Fruit fly (Drosophila melanogaster) whole organism, wandering third instar larva: Measurements from ENCODE around the gene KaiR1D.
A peak's percentile ranks its signal among the peaks of the same experiment; 100 is the strongest.

ENCODE experiments used
- Abd-B ChIP-seq: fragments of >200 bp; optimal IDR thresholded peaks from 2 replicates; lab custom pipeline; 2017; ENCODE audit warnings: missing biosample characterization, missing genetic modification characterization
- CG32264 ChIP-seq: fragments of 200-800 bp; sonication (Bioruptor generic); optimal IDR thresholded peaks from 2 replicates; lab custom pipeline; 2016; ENCODE audit warnings: missing biosample characterization, missing genetic modification characterization
- CG9705 ChIP-seq: fragments of 200-800 bp; sonication (Bioruptor generic); optimal IDR thresholded peaks from 2 replicates; lab custom pipeline; 2018; ENCODE audit warnings: missing biosample characterization, mild to moderate bottlenecking, missing genetic modification characterization
- CrebA ChIP-seq: fragments of 200-800 bp; sonication (Bioruptor generic); optimal IDR thresholded peaks from 2 replicates; lab custom pipeline; 2016; ENCODE audit warnings: missing biosample characterization, mild to moderate bottlenecking, missing genetic modification characterization, borderline replicate concordance
- Dfd ChIP-seq: fragments of >200 bp; optimal IDR thresholded peaks from 2 replicates; lab custom pipeline; 2017; ENCODE audit warnings: missing biosample characterization, missing genetic modification characterization
- Dif ChIP-seq: fragments of 200-275, 200-300 bp; sonication (Bioruptor generic); optimal IDR thresholded peaks from 2 replicates; lab custom pipeline; 2018; ENCODE audit warnings: missing biosample characterization, missing genetic modification characterization; ENCODE audit not compliant: partially characterized antibody
- GATAd ChIP-seq: sonication (Bioruptor generic); optimal IDR thresholded peaks from 2 replicates; lab custom pipeline; 2016; ENCODE audit warnings: missing biosample characterization, missing genetic modification characterization
- HLH106 ChIP-seq: fragments of 200-800 bp; optimal IDR thresholded peaks from 3 replicates; lab custom pipeline; 2019; ENCODE audit warnings: missing biosample characterization, mild to moderate bottlenecking, missing genetic modification characterization, moderate library complexity
- Hnf4 ChIP-seq: fragments of 200-800 bp; sonication (Bioruptor generic); optimal IDR thresholded peaks from 2 replicates; lab custom pipeline; 2016; ENCODE audit warnings: missing biosample characterization, mild to moderate bottlenecking, missing genetic modification characterization
- Hr78 ChIP-seq: fragments of >200 bp; optimal IDR thresholded peaks from 2 replicates; lab custom pipeline; 2017; ENCODE audit warnings: missing biosample characterization, missing genetic modification characterization
- Hr83 ChIP-seq: fragments of 200-300 bp; sonication (Bioruptor generic); optimal IDR thresholded peaks from 2 replicates; lab custom pipeline; 2016; ENCODE audit warnings: missing biosample characterization, mild to moderate bottlenecking, missing genetic modification characterization, moderate library complexity; ENCODE audit not compliant: poor library complexity, severe bottlenecking
- Jra ChIP-seq: sonication (Bioruptor generic); optimal IDR thresholded peaks from 2 replicates; lab custom pipeline; 2016; ENCODE audit warnings: missing biosample characterization, missing genetic modification characterization
- Mio ChIP-seq: sonication (Bioruptor generic); optimal IDR thresholded peaks from 2 replicates; lab custom pipeline; 2016; ENCODE audit warnings: missing biosample characterization, missing genetic modification characterization
- Myc ChIP-seq: fragments of >200 bp; optimal IDR thresholded peaks from 2 replicates; lab custom pipeline; 2017
- OdsH ChIP-seq: fragments of 200-800 bp; sonication (Bioruptor generic); optimal IDR thresholded peaks from 2 replicates; lab custom pipeline; 2016; ENCODE audit warnings: missing biosample characterization, mild to moderate bottlenecking, missing genetic modification characterization
- Rel ChIP-seq, 2 experiments: fragments of 200-800 bp; sonication (Bioruptor generic) in 1 of 2; optimal IDR thresholded peaks; 2 replicates in 1 of 2; 3 replicates in 1 of 2; lab custom pipeline; 2016 to 2019; ENCODE audit warnings: mild to moderate bottlenecking in 2 of 2, missing biosample characterization in 2 of 2, missing genetic modification characterization in 2 of 2, moderate library complexity in 1 of 2
- Vsx2 ChIP-seq: fragments of 200-300, 225-300 bp; sonication (Bioruptor generic); optimal IDR thresholded peaks from 2 replicates; lab custom pipeline; 2018; ENCODE audit warnings: missing biosample characterization, missing genetic modification characterization; ENCODE audit not compliant: partially characterized antibody
- brk ChIP-seq: fragments of 200-800 bp; sonication (Bioruptor generic); optimal IDR thresholded peaks from 2 replicates; lab custom pipeline; 2016; ENCODE audit warnings: missing biosample characterization, mild to moderate bottlenecking, missing genetic modification characterization
- dmrt93B ChIP-seq: fragments of 200-800 bp; sonication (Bioruptor generic); optimal IDR thresholded peaks from 2 replicates; lab custom pipeline; 2018; ENCODE audit warnings: missing biosample characterization, mild to moderate bottlenecking, missing genetic modification characterization
- ey ChIP-seq: fragments of 200-800 bp; sonication (Bioruptor generic); optimal IDR thresholded peaks from 2 replicates; lab custom pipeline; 2016; ENCODE audit warnings: missing biosample characterization, missing genetic modification characterization
- foxo ChIP-seq, 2 experiments: fragments of 200-800 bp; sonication (Bioruptor generic); optimal IDR thresholded peaks; 2 replicates in 1 of 2; 3 replicates in 1 of 2; lab custom pipeline; 2016 to 2017; ENCODE audit warnings: missing biosample characterization in 2 of 2, missing genetic modification characterization in 2 of 2
- fru ChIP-seq: fragments of 200-800 bp; sonication (Bioruptor generic); optimal IDR thresholded peaks from 3 replicates; lab custom pipeline; 2016; ENCODE audit warnings: missing biosample characterization, mild to moderate bottlenecking, missing genetic modification characterization
- h ChIP-seq: fragments of 200-800 bp; sonication (Bioruptor generic); optimal IDR thresholded peaks from 3 replicates; lab custom pipeline; 2016; ENCODE audit warnings: missing biosample characterization, mild to moderate bottlenecking, missing genetic modification characterization
- lola ChIP-seq: fragments of >200 bp; optimal IDR thresholded peaks from 2 replicates; lab custom pipeline; 2017; ENCODE audit warnings: missing biosample characterization, missing genetic modification characterization
- pan ChIP-seq: fragments of >200 bp; optimal IDR thresholded peaks from 2 replicates; lab custom pipeline; 2017
- psq ChIP-seq: fragments of 200-800 bp; sonication (Bioruptor generic); optimal IDR thresholded peaks from 3 replicates; lab custom pipeline; 2017; ENCODE audit warnings: missing biosample characterization, mild to moderate bottlenecking, missing genetic modification characterization, moderate library complexity
- rgr ChIP-seq: fragments of 200-800 bp; sonication (Bioruptor generic); optimal IDR thresholded peaks from 3 replicates; lab custom pipeline; 2016; ENCODE audit warnings: missing biosample characterization, mild to moderate bottlenecking, missing genetic modification characterization
- sage ChIP-seq: fragments of 200-800 bp; sonication (Bioruptor generic); optimal IDR thresholded peaks from 2 replicates; lab custom pipeline; 2016; ENCODE audit warnings: missing biosample characterization, mild to moderate bottlenecking, missing genetic modification characterization
- sv ChIP-seq: fragments of 200-800 bp; sonication (Bioruptor generic); optimal IDR thresholded peaks from 3 replicates; lab custom pipeline; 2016; ENCODE audit warnings: missing biosample characterization, missing genetic modification characterization
- tai ChIP-seq: sonication (Bioruptor generic); optimal IDR thresholded peaks from 2 replicates; lab custom pipeline; 2016; ENCODE audit warnings: missing biosample characterization, missing genetic modification characterization
- usp ChIP-seq: fragments of >200 bp; optimal IDR thresholded peaks from 2 replicates; lab custom pipeline; 2017; ENCODE audit warnings: missing biosample characterization, missing genetic modification characterization
- woc ChIP-seq: sonication (Bioruptor generic); optimal IDR thresholded peaks from 2 replicates; lab custom pipeline; 2016; ENCODE audit warnings: missing biosample characterization, mild to moderate bottlenecking, missing genetic modification characterization

KaiR1D gene

DNA sequence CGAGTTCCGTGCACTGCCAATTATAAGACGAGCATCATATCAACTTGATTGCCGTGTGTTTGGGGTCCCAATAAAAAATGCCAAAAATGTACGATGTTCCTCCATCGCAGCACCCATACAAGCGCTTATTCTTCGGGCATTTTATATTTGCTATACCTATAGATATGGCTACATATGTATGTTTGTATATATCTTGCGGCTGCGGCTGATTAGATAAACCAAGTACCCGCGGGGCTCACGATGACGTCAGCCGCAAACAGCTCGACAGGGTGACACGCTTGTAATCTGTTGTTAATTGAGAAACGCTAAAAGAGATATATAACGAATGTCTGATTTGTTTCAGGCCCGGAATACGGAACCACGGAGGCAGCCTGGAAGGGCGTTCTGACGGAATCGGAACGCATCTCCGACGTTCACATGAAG, 28.8 kb downstream of the KaiR1D start:
- TF ChIP-seq Hr83 (no peak), woc (GFP tag; lab: Kevin White, UChicago) (no peak), Dfd (no peak), CG32264 (GFP tag; lab: Kevin White, UChicago) (no peak), Rel (GFP tag; optimal IDR thresholded peaks at IDR 0.05; lab: Kevin White, UChicago) (no peak), Rel (tag; optimal IDR thresholded peaks at IDR 0.05; lab: Kevin White, UChicago) (peak; percentile 26), lola (GFP tag; lab: Kevin White, UChicago) (no peak), ey (GFP tag; lab: Kevin White, UChicago) (no peak), CrebA (GFP tag; lab: Kevin White, UChicago) (no peak), psq (no peak), h (peak; percentile 46), tai (no peak), Myc (no peak), Abd-B (GFP tag; lab: Kevin White, UChicago) (no peak), GATAd (GFP tag; lab: Kevin White, UChicago) (no peak), dmrt93B (GFP tag; lab: Kevin White, UChicago) (no peak)

dm6 chr3R:20836257-20836856, 29.7 kb downstream of the KaiR1D start:
- peak in 1 of 2 experiments; percentile 21 for TF ChIP-seq foxo (GFP tag; optimal IDR thresholded peaks at IDR 0.05; lab: Kevin White, UChicago)
- TF ChIP-seq sv (GFP tag; lab: Kevin White, UChicago): no peak

- TF ChIP-seq fru (GFP tag; lab: Kevin White, UChicago) (peak; percentile 18), woc (GFP tag; lab: Kevin White, UChicago) (no peak), Hnf4 (peak; percentile 24)
Measured at dm6 chr3R:20835531-20835930, 30.5 kb downstream of the KaiR1D start.

DNA sequence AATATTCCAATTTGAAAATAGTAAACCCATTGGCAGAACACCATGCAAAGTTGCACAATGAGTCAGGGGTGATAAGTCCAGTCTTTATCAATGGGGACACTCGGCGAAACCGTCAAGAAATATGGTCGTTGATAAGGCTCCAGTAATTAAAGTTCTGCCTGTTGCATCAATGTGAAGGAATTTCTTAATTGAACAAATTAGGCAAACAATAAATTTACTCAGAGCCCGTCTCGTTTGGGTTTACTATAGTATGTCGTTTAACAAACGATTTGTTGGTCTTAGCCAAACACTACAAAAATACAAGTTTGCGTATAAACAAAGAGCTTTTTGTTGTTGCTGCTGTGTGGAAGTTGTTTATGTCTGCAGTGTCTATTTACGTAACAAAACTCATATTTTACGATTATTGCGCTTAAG, 31.3 kb downstream of the KaiR1D start:
- no peak for TF ChIP-seq Mio
- no peak for TF ChIP-seq Dif (GFP tag; lab: Kevin White, UChicago)
- TF ChIP-seq foxo (GFP tag; optimal IDR thresholded peaks at IDR 0.05; lab: Kevin White, UChicago): no peak
- no peak for TF ChIP-seq h
- no peak for TF ChIP-seq Hr78 (GFP tag; lab: Kevin White, UChicago)
- TF ChIP-seq usp (GFP tag; lab: Kevin White, UChicago): no peak
- TF ChIP-seq rgr: no peak
- TF ChIP-seq HLH106 (tag; lab: Kevin White, UChicago): no peak
- no peak for TF ChIP-seq CG9705 (GFP tag; lab: Kevin White, UChicago)
- no peak for TF ChIP-seq woc (GFP tag; lab: Kevin White, UChicago)
- TF ChIP-seq ey (GFP tag; lab: Kevin White, UChicago): no peak
- TF ChIP-seq Rel (GFP tag; optimal IDR thresholded peaks at IDR 0.05; lab: Kevin White, UChicago): no peak
- no peak for TF ChIP-seq Rel (tag; optimal IDR thresholded peaks at IDR 0.05; lab: Kevin White, UChicago)
- TF ChIP-seq fru (GFP tag; lab: Kevin White, UChicago): no peak
- TF ChIP-seq GATAd (GFP tag; lab: Kevin White, UChicago): no peak
- TF ChIP-seq psq: no peak
- TF ChIP-seq Jra (GFP tag; lab: Kevin White, UChicago): no peak
- TF ChIP-seq tai: no peak
- no peak for TF ChIP-seq brk

DNA sequence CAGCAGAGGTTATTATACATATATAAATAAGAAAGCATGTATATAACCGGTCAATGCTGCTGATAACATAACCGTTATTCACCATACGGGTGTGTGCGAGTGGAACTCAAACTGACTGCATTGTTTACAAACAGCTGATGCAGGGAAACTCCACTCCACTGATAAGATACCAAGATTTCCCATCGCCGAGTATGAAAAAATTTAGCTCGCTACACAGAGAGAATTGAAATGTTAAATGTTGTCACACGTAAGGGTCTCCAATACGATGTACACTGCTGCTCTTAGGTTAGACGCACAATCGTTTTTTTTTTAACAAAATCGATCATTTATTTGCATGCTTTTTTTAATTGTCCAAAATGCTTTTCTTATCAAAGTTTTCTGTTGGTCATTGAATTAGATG, 32.4 kb downstream of the KaiR1D start:
- TF ChIP-seq Rel (GFP tag; optimal IDR thresholded peaks at IDR 0.05; lab: Kevin White, UChicago) (no peak), Rel (tag; optimal IDR thresholded peaks at IDR 0.05; lab: Kevin White, UChicago) (peak; percentile 87), OdsH (peak; percentile 7), sage (GFP tag; lab: Kevin White, UChicago) (no peak), pan (lab: Kevin White, UChicago) (no peak), foxo (GFP tag; optimal IDR thresholded peaks at IDR 0.05; lab: Kevin White, UChicago) (peak in 1 of 2 experiments; percentile 27), ey (GFP tag; lab: Kevin White, UChicago) (no peak), h (no peak), sv (GFP tag; lab: Kevin White, UChicago) (peak; percentile 39), brk (no peak), Vsx2 (no peak), Mio (no peak), Hnf4 (peak; percentile 17), Dfd (no peak), rgr (no peak)
- TF ChIP-seq, all 38 proteins: peak for 5
